Worm (Caenorhabditis elegans): Measurements from ENCODE around the gene F13D12.10.

ce11 chrII:11729757-11730535, 16.3 kb downstream of the F13D12.10 start:
- no peak for TF ChIP-seq flt-1 (GFP tag; IDR thresholded peaks at IDR 0.05)
- no peak for TF ChIP-seq tra-4 (tag; optimal IDR thresholded peaks at IDR 0.05)
- TF ChIP-seq pes-1 (GFP tag; IDR thresholded peaks at IDR 0.05): no peak
- no peak for TF ChIP-seq ceh-13 (GFP tag; optimal IDR thresholded peaks at IDR 0.05)
- no peak for TF ChIP-seq hmbx-1 (tag; optimal IDR thresholded peaks at IDR 0.05)
- no peak for TF ChIP-seq hnd-1 (tag; optimal IDR thresholded peaks at IDR 0.05)
- no peak for TF ChIP-seq ama-1 (optimal IDR thresholded peaks at IDR 0.05)
- no peak for TF ChIP-seq tbx-37 (GFP tag; conservative IDR thresholded peaks at IDR 0.05)
- TF ChIP-seq ets-7 (tag; optimal IDR thresholded peaks at IDR 0.05): no peak
- TF ChIP-seq B0310.2 (tag; optimal IDR thresholded peaks at IDR 0.05): no peak
- no peak for TF ChIP-seq scrt-1 (GFP tag; IDR thresholded peaks at IDR 0.05)
- TF ChIP-seq aly-1 (tag; optimal IDR thresholded peaks at IDR 0.05): no peak
- TF ChIP-seq ceh-36 (tag; optimal IDR thresholded peaks at IDR 0.05): no peak
- TF ChIP-seq hmg-4 (GFP tag; optimal IDR thresholded peaks at IDR 0.05): no peak

Measured in whole organism, early embryonic.